Fruit fly (Drosophila melanogaster) whole organism, embryonic: ENCODE data around the gene Hsp83.

Experiments used
- Adf1 ChIP-seq: fragments of 200-800 bp; sonication (Bioruptor generic); IDR thresholded peaks from 2 replicates; pipeline ENCODE4 v1.3.6; 2022; ENCODE audit warnings: missing biosample characterization, missing genetic modification characterization
- CG1024 ChIP-seq: fragments of 200-800 bp; sonication (Bioruptor generic); IDR thresholded peaks from 2 replicates; pipeline ENCODE4 v1.3.6; 2022; ENCODE audit warnings: missing biosample characterization, missing genetic modification characterization
- CG11085 ChIP-seq: fragments of 200-800 bp; sonication (Bioruptor generic); IDR thresholded peaks from 2 replicates; pipeline ENCODE4 v1.3.6; 2022; ENCODE audit warnings: missing biosample characterization, missing genetic modification characterization
- CG12299 ChIP-seq: fragments of 200-800 bp; sonication (Bioruptor generic); optimal IDR thresholded peaks from 2 replicates; lab custom pipeline; 2018; ENCODE audit warnings: missing biosample characterization, mild to moderate bottlenecking, missing genetic modification characterization
- CG13775 ChIP-seq: fragments of 200-800 bp; sonication (Bioruptor generic); optimal IDR thresholded peaks from 3 replicates; lab custom pipeline; 2017; ENCODE audit warnings: missing biosample characterization, mild to moderate bottlenecking, missing genetic modification characterization
- CG1602 ChIP-seq: fragments of 200-800 bp; sonication (Bioruptor generic); optimal IDR thresholded peaks from 3 replicates; lab custom pipeline; 2016; ENCODE audit warnings: missing biosample characterization, missing genetic modification characterization
- CG1647 ChIP-seq: fragments of 200-800 bp; sonication (Bioruptor generic); optimal IDR thresholded peaks from 3 replicates; lab custom pipeline; 2016; ENCODE audit warnings: missing biosample characterization, missing genetic modification characterization
- CG16815 ChIP-seq: fragments of 200-800 bp; sonication (Bioruptor generic); optimal IDR thresholded peaks from 3 replicates; lab custom pipeline; 2017; ENCODE audit warnings: missing biosample characterization, mild to moderate bottlenecking, missing genetic modification characterization
- CG17359 ChIP-seq: fragments of 200-800 bp; sonication (Bioruptor generic); optimal IDR thresholded peaks from 3 replicates; lab custom pipeline; 2018; ENCODE audit warnings: missing biosample characterization, mild to moderate bottlenecking, missing genetic modification characterization, moderate library complexity
- CG17802 ChIP-seq: fragments of 200-800 bp; sonication (Bioruptor generic); optimal IDR thresholded peaks from 2 replicates; lab custom pipeline; 2018; ENCODE audit warnings: missing biosample characterization, mild to moderate bottlenecking, missing genetic modification characterization, moderate library complexity
- CG18011 ChIP-seq: fragments of 200-800 bp; sonication (Bioruptor generic); optimal IDR thresholded peaks from 2 replicates; lab custom pipeline; 2017; ENCODE audit warnings: missing biosample characterization, missing genetic modification characterization, mild to moderate bottlenecking, moderate library complexity, missing genotype
- CG18764 ChIP-seq: fragments of 200-800 bp; sonication (Bioruptor generic); optimal IDR thresholded peaks from 3 replicates; lab custom pipeline; 2016; ENCODE audit warnings: missing biosample characterization, missing genetic modification characterization
- CG3065 ChIP-seq: fragments of 200-800 bp; sonication (Bioruptor generic); optimal IDR thresholded peaks from 2 replicates; lab custom pipeline; 2016; ENCODE audit warnings: missing biosample characterization, missing genetic modification characterization
- CG33213 ChIP-seq: fragments of 200-800 bp; sonication (Bioruptor generic); optimal IDR thresholded peaks from 3 replicates; lab custom pipeline; 2016; ENCODE audit warnings: missing biosample characterization, missing genetic modification characterization
- CG3407 ChIP-seq: fragments of 200-800 bp; sonication (Bioruptor generic); optimal IDR thresholded peaks from 2 replicates; lab custom pipeline; 2018; ENCODE audit warnings: missing biosample characterization, mild to moderate bottlenecking, missing genetic modification characterization
- CG43689 ChIP-seq: fragments of 200-800 bp; sonication (Bioruptor generic); IDR thresholded peaks from 2 replicates; pipeline ENCODE4 v1.3.6; 2022; ENCODE audit warnings: missing biosample characterization, missing genetic modification characterization
- CG4854 ChIP-seq: fragments of 200-800 bp; sonication (Bioruptor generic); optimal IDR thresholded peaks from 2 replicates; lab custom pipeline; 2016; ENCODE audit warnings: missing biosample characterization, missing genetic modification characterization, inconsistent platforms
- CG6175 ChIP-seq: fragments of 200-800 bp; sonication (Bioruptor generic); IDR thresholded peaks from 3 replicates; pipeline ENCODE4 v1.3.6; 2022; ENCODE audit warnings: missing biosample characterization, missing genetic modification characterization
- CG7839 ChIP-seq: fragments of 200-800 bp; sonication (Bioruptor generic); optimal IDR thresholded peaks from 3 replicates; lab custom pipeline; 2018; ENCODE audit warnings: missing biosample characterization, mild to moderate bottlenecking, missing genetic modification characterization, moderate library complexity
- CG7963 ChIP-seq: fragments of 200-800 bp; sonication (Bioruptor generic); IDR thresholded peaks from 3 replicates; pipeline ENCODE4 v1.3.6; 2022; ENCODE audit warnings: missing biosample characterization, missing genetic modification characterization; ENCODE audit not compliant: partially characterized antibody
- CG7987 ChIP-seq: fragments of 200-800 bp; sonication (Bioruptor generic); optimal IDR thresholded peaks from 2 replicates; lab custom pipeline; 2018; ENCODE audit warnings: missing biosample characterization, mild to moderate bottlenecking, missing genetic modification characterization, moderate library complexity
- CHES-1-like ChIP-seq: fragments of 200-800 bp; sonication (Bioruptor generic); optimal IDR thresholded peaks from 2 replicates; lab custom pipeline; 2016; ENCODE audit warnings: missing biosample characterization, missing genetic modification characterization
- D19B ChIP-seq: fragments of 200-800 bp; sonication (Bioruptor generic); optimal IDR thresholded peaks from 2 replicates; lab custom pipeline; 2017; ENCODE audit warnings: missing biosample characterization, mild to moderate bottlenecking, missing genetic modification characterization
- Dek ChIP-seq: fragments of 200-800 bp; sonication (Bioruptor generic); optimal IDR thresholded peaks from 3 replicates; lab custom pipeline; 2019; ENCODE audit warnings: missing biosample characterization, mild to moderate bottlenecking, missing genetic modification characterization, moderate library complexity
- Eip74EF ChIP-seq, 2 experiments: fragments of 200-800 bp in 1 of 2; fragments of >200 bp in 1 of 2; sonication (Bioruptor generic) in 1 of 2; optimal IDR thresholded peaks; 2 replicates each; lab custom pipeline; 2017 to 2019; ENCODE audit warnings: missing biosample characterization in 2 of 2, missing genetic modification characterization in 2 of 2, mild to moderate bottlenecking in 1 of 2, moderate library complexity in 1 of 2
- Ets97D ChIP-seq: fragments of 200-800 bp; sonication (Bioruptor generic); optimal IDR thresholded peaks from 3 replicates; lab custom pipeline; 2016; ENCODE audit warnings: missing biosample characterization, missing genetic modification characterization
- HLH3B ChIP-seq: fragments of 200-800 bp; sonication (Bioruptor generic); IDR thresholded peaks from 2 replicates; pipeline ENCODE4 v1.3.6; 2022; ENCODE audit warnings: missing biosample characterization, missing genetic modification characterization
- Kr ChIP-seq: fragments of 200-800 bp; sonication (Bioruptor generic); optimal IDR thresholded peaks from 2 replicates; lab custom pipeline; 2017; ENCODE audit warnings: missing biosample characterization, mild to moderate bottlenecking, missing genetic modification characterization
- NC2α ChIP-seq: fragments of 200-800 bp; sonication (Bioruptor generic); optimal IDR thresholded peaks from 2 replicates; lab custom pipeline; 2016; ENCODE audit warnings: missing biosample characterization, missing genetic modification characterization
- Pdp1 ChIP-seq, 2 experiments: fragments of 200-800 bp; sonication (Bioruptor generic); optimal IDR thresholded peaks; 3 replicates each; lab custom pipeline; 2016; ENCODE audit warnings: missing biosample characterization in 2 of 2, missing genetic modification characterization in 2 of 2, mild to moderate bottlenecking in 1 of 2, moderate library complexity in 1 of 2
- Spps ChIP-seq: fragments of 200-800 bp; sonication (Bioruptor generic); optimal IDR thresholded peaks from 2 replicates; lab custom pipeline; 2018; ENCODE audit warnings: missing biosample characterization, mild to moderate bottlenecking, missing genetic modification characterization
- al ChIP-seq: fragments of 200-800 bp; sonication (Bioruptor generic); IDR thresholded peaks from 2 replicates; pipeline ENCODE4 v1.3.6; 2022; ENCODE audit warnings: missing biosample characterization, missing genetic modification characterization
- aop ChIP-seq: fragments of 200-800 bp; sonication (Bioruptor generic); IDR thresholded peaks from 2 replicates; pipeline ENCODE4 v1.3.6; 2022; ENCODE audit warnings: missing biosample characterization, missing genetic modification characterization
- ase ChIP-seq: fragments of 200-800 bp; sonication (Bioruptor generic); IDR thresholded peaks from 3 replicates; pipeline ENCODE4 v1.3.6; 2022; ENCODE audit warnings: missing biosample characterization, missing genetic modification characterization
- cg ChIP-seq: fragments of 200-800 bp; sonication (Bioruptor generic); optimal IDR thresholded peaks from 3 replicates; lab custom pipeline; 2019; ENCODE audit warnings: missing biosample characterization, mild to moderate bottlenecking, missing genetic modification characterization, moderate library complexity
- chn ChIP-seq: fragments of 200-800 bp; sonication (Bioruptor generic); optimal IDR thresholded peaks from 2 replicates; lab custom pipeline; 2016; ENCODE audit warnings: missing biosample characterization, missing genetic modification characterization
- corto ChIP-seq: fragments of 200-800 bp; sonication (Bioruptor generic); optimal IDR thresholded peaks from 2 replicates; lab custom pipeline; 2016; ENCODE audit warnings: missing biosample characterization, mild to moderate bottlenecking, missing genetic modification characterization, moderate library complexity
- dan ChIP-seq: fragments of 200-800 bp; sonication (Bioruptor generic); IDR thresholded peaks from 2 replicates; pipeline ENCODE4 v1.3.6; 2022; ENCODE audit warnings: missing biosample characterization, missing genetic modification characterization
- ems ChIP-seq: fragments of 200-800 bp; sonication (Bioruptor generic); optimal IDR thresholded peaks from 3 replicates; lab custom pipeline; 2016; ENCODE audit warnings: missing biosample characterization, missing genetic modification characterization
- fd96Cb ChIP-seq: fragments of 200-800 bp; sonication (Bioruptor generic); optimal IDR thresholded peaks from 2 replicates; lab custom pipeline; 2018; ENCODE audit warnings: missing biosample characterization, mild to moderate bottlenecking, missing genetic modification characterization, moderate library complexity
- gsb ChIP-seq: fragments of 200-800 bp; sonication (Bioruptor generic); IDR thresholded peaks from 2 replicates; pipeline ENCODE4 v1.3.6; 2022; ENCODE audit warnings: missing biosample characterization, missing genetic modification characterization
- gsb-n ChIP-seq: fragments of 200-800 bp; sonication (Bioruptor generic); optimal IDR thresholded peaks from 3 replicates; lab custom pipeline; 2018; ENCODE audit warnings: missing biosample characterization, mild to moderate bottlenecking, missing genetic modification characterization
- gt ChIP-seq: fragments of 200-800 bp; sonication (Bioruptor generic); IDR thresholded peaks from 2 replicates; pipeline ENCODE4 v1.3.6; 2022; ENCODE audit warnings: missing biosample characterization, missing genetic modification characterization
- lab ChIP-seq: fragments of 200-800 bp; sonication (Bioruptor generic); optimal IDR thresholded peaks from 3 replicates; lab custom pipeline; 2017; ENCODE audit warnings: missing biosample characterization, missing genetic modification characterization, mild to moderate bottlenecking, moderate library complexity, missing genetic modification reagents
- lov ChIP-seq, 2 experiments: fragments of 200-800 bp in 1 of 2; fragments of >200 bp in 1 of 2; sonication (Bioruptor generic) in 1 of 2; IDR thresholded peaks in 1 of 2; optimal IDR thresholded peaks in 1 of 2; 2 replicates in 1 of 2; 3 replicates in 1 of 2; pipeline versions ENCODE4 v1.3.6 to Lab custom; 2017 to 2022; ENCODE audit warnings: missing biosample characterization in 1 of 2, missing genetic modification characterization in 1 of 2
- mam ChIP-seq: fragments of 200-800 bp; sonication (Bioruptor generic); optimal IDR thresholded peaks from 3 replicates; lab custom pipeline; 2016; ENCODE audit warnings: missing biosample characterization, missing genetic modification characterization
- sob ChIP-seq: fragments of 200-800 bp; sonication (Bioruptor generic); IDR thresholded peaks from 2 replicates; pipeline ENCODE4 v1.3.6; 2022; ENCODE audit warnings: missing biosample characterization, missing genetic modification characterization
- trh ChIP-seq: fragments of 200-800 bp; sonication (Bioruptor generic); optimal IDR thresholded peaks from 2 replicates; lab custom pipeline; 2016; ENCODE audit warnings: missing biosample characterization, missing genetic modification characterization
- twi ChIP-seq: fragments of 200-800 bp; optimal IDR thresholded peaks from 2 replicates; lab custom pipeline; 2019; ENCODE audit warnings: missing biosample characterization, mild to moderate bottlenecking, missing genetic modification characterization, moderate library complexity
- tx ChIP-seq: fragments of 200-800 bp; sonication (Bioruptor generic); optimal IDR thresholded peaks from 2 replicates; lab custom pipeline; 2016; ENCODE audit warnings: missing biosample characterization, missing genetic modification characterization
- vvl ChIP-seq: fragments of 200-800 bp; sonication (Bioruptor generic); IDR thresholded peaks from 2 replicates; pipeline ENCODE4 v1.3.6; 2022; ENCODE audit warnings: missing biosample characterization, missing genetic modification characterization

Gene Hsp83

DNA sequence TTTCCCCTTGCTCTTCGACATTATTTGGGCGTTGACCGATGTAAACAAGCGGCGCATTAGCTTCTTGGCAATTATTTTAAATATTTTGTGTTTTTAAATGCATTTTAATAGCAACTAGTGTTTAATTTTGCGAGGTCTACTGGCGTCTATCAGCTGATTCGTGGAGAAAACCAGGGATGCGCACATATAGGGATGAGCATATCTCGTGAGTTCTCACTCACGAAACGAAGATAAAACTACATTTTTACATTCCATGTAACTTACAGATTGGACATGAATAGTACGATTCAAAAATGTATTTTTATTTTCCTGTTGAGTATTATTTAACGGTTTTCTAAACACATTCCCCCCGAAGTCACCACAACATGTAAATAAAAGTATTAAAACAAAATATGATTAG is 4.7 kb downstream of the Hsp83 start, which contains the start of gene CG14966 (continued):
- TF ChIP-seq twi (no peak), CHES-1-like (GFP tag; lab: Kevin White, UChicago) (peak; percentile 70), lab (peak; percentile 14), tx (no peak), fd96Cb (tag; lab: Kevin White, UChicago) (no peak), al (no peak), CG18764 (GFP tag; lab: Kevin White, UChicago) (no peak), CG3065 (GFP tag; lab: Kevin White, UChicago) (no peak), Pdp1 (GFP tag; optimal IDR thresholded peaks at IDR 0.05; lab: Kevin White, UChicago) (peak in 1 of 2 experiments; percentile 47), CG1024 (GFP tag; lab: Robert Waterston, UW) (no peak), vvl (GFP tag; lab: Robert Waterston, UW) (peak; percentile 40; the same call in 1 of the 2 replicates), CG6175 (no peak), aop (GFP tag; lab: Robert Waterston, UW) (no peak), CG18011 (GFP tag; lab: Kevin White, UChicago) (no peak), Dek (peak; percentile 53), CG1602 (GFP tag; lab: Kevin White, UChicago) (no peak), D19B (GFP tag; lab: Kevin White, UChicago) (no peak), mam (GFP tag; lab: Kevin White, UChicago) (peak; percentile 62), CG1647 (GFP tag; lab: Kevin White, UChicago) (no peak), trh (GFP tag; lab: Kevin White, UChicago) (no peak), CG4854 (GFP tag; lab: Kevin White, UChicago) (peak; percentile 19), Ets97D (GFP tag; lab: Kevin White, UChicago) (peak; percentile 67), ems (GFP tag; lab: Kevin White, UChicago) (no peak), gt (GFP tag; lab: Robert Waterston, UW) (no peak), CG17802 (no peak), CG7839 (peak; percentile 23), gsb (no peak), HLH3B (no peak), CG7963 (peak; percentile 76; the same call in 2 of the 3 replicates), cg (GFP tag; lab: Kevin White, UChicago) (no peak), CG3407 (GFP tag; lab: Kevin White, UChicago) (no peak), Kr (GFP tag; lab: Kevin White, UChicago) (no peak), CG11085 (GFP tag; lab: Robert Waterston, UW) (no peak), Adf1 (GFP tag; lab: Robert Waterston, UW) (no peak), CG17359 (tag; lab: Kevin White, UChicago) (no peak), lov (optimal IDR thresholded peaks at IDR 0.05; lab: Kevin White, UChicago) (no peak), lov (GFP tag; IDR thresholded peaks at IDR 0.05; lab: Robert Waterston, UW) (no peak), Spps (tag; lab: Kevin White, UChicago) (no peak), chn (GFP tag; lab: Kevin White, UChicago) (no peak), dan (GFP tag; lab: Robert Waterston, UW) (no peak), NC2α (GFP tag; lab: Kevin White, UChicago) (no peak), CG7987 (peak; percentile 2), CG13775 (GFP tag; lab: Kevin White, UChicago) (no peak), CG12299 (no peak), Eip74EF (GFP tag; optimal IDR thresholded peaks at IDR 0.05; lab: Kevin White, UChicago) (no peak), ase (GFP tag; lab: Robert Waterston, UW) (no peak), corto (no peak), CG33213 (peak; percentile 30), CG16815 (GFP tag; lab: Kevin White, UChicago) (no peak), CG43689 (no peak), sob (GFP tag; lab: Robert Waterston, UW) (0 out of 2 replicates have a peak, but pooled peaks have one; percentile 38), gsb-n (tag; lab: Kevin White, UChicago) (no peak)
